Worm (Caenorhabditis elegans): Measurements from ENCODE around the gene R05D3.3.

Gene R05D3.3

DNA sequence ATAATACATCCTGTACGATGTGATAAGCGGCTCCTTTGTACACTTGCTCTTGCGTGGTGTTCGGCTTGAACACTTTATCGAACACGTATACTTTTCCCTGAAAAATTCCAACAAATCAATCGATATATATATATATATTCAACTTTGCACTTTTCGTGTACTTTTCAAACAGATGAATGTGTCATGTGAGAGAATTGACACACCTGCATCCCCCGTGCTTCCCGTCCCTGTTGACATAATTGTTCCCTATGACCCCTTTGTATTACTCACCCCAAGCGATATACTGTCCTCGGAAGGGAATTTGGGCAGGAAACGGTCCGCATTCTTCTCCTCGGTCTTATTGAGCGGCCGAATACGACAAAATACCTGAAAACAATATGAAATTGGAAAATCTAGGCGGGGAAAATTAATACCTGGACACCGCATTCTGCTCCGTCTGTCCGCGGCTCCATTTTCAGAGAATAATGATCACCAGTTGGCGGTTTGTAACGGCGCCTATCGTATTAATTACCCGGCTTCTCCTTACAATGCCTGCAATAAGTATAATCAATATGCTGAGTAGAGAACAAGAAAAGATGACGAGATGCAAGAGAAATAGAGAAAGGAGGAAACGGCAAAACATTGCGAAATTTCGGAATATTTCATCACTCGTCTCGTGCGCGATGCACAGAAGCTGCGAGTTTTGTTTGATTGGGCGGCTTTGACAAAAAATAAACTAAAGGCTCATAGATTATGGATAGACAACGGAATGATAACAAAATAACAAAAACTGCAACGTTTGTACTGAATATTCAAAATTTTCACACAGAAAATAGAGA, 9.0 kb upstream of the R05D3.3 start, which contains the start of gene unc-116 (continued):
- TF ChIP-seq dmd-4 (tag; optimal IDR thresholded peaks at IDR 0.05; ENCODE audit: borderline replicate concordance) (no peak), ztf-16 (tag; optimal IDR thresholded peaks at IDR 0.05) (no peak), ceh-34 (tag; optimal IDR thresholded peaks at IDR 0.05) (no peak), che-1 (tag; optimal IDR thresholded peaks at IDR 0.05) (no peak), elt-2 (tag; optimal IDR thresholded peaks at IDR 0.05) (no peak)

DNA sequence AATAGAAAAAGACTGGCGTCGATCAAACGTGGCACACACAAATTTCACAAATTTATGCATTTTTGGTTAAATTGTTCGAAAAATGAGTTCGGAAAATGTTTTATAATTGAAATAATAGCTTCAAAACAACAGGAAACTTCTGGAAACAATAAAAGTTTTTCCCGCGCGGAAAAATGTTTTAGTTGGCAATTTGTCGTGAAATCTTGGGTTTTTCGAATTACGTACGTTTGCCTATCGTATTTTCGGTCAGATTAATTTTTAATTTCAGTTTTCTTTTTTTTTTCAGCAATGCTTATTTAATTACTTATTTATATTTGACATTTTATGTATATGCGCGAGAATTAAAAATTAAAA, 8.4 kb upstream of the R05D3.3 start:
- TF ChIP-seq lim-6 (tag; optimal IDR thresholded peaks at IDR 0.05) = no peak
- TF ChIP-seq hlh-13 (GFP tag; optimal IDR thresholded peaks at IDR 0.05) = no peak

DNA sequence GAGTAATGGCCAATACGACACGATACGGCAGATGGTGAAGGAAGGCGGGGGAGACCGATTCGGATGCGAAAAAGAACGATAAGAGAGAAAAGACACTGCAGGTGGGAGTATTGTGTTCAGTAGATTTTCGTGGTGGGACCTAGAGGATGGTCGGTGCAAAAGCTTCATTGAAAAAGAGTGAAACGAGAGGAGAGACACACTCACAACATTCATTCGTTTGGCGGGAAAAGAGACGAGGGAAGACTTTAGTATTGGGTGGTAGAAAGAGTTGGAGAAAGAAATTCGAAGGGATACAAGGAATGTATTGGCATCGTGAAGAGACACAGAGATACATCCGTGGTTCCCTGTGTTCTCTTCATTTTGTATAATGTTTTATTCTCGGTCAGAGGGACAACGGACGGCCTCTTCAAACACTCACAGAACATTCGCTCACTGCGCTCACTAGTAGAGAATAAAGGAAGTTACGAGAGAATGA, 7.4 kb upstream of the R05D3.3 start:
- TF ChIP-seq ceh-19 (GFP tag; optimal IDR thresholded peaks at IDR 0.05) (no peak), sdc-2 (tag; optimal IDR thresholded peaks at IDR 0.05) (peak; percentile 7), ceh-18 (tag; optimal IDR thresholded peaks at IDR 0.05) (peak; percentile 81), zip-5 (tag; optimal IDR thresholded peaks at IDR 0.05) (no peak), ceh-34 (tag; optimal IDR thresholded peaks at IDR 0.05) (peak; percentile 70), nfya-1 (tag; optimal IDR thresholded peaks at IDR 0.05) (peak; percentile 87), hlh-6 (tag; optimal IDR thresholded peaks at IDR 0.05) (peak; percentile 25), elt-2 (tag; optimal IDR thresholded peaks at IDR 0.05) (peak; percentile 14), pros-1 (tag; optimal IDR thresholded peaks at IDR 0.05) (peak; percentile 40), syd-9 (tag; optimal IDR thresholded peaks at IDR 0.05) (peak; percentile 56), eyg-1 (tag; optimal IDR thresholded peaks at IDR 0.05) (peak; percentile 55), rnt-1 (tag; optimal IDR thresholded peaks at IDR 0.05) (no peak), lin-11 (tag; optimal IDR thresholded peaks at IDR 0.05) (peak; percentile 8), fax-1 (tag; optimal IDR thresholded peaks at IDR 0.05) (no peak), ceh-2 (tag; optimal IDR thresholded peaks at IDR 0.05) (peak; percentile 39), F13H6.1 (tag; optimal IDR thresholded peaks at IDR 0.05) (no peak), che-1 (tag; optimal IDR thresholded peaks at IDR 0.05) (peak; percentile 12), unc-42 (tag; optimal IDR thresholded peaks at IDR 0.05) (peak; percentile 55), pha-4 (tag; optimal IDR thresholded peaks at IDR 0.05) (no peak), ceh-14 (tag; optimal IDR thresholded peaks at IDR 0.05) (peak; percentile 37), unc-86 (tag; optimal IDR thresholded peaks at IDR 0.05) (no peak), tbx-7 (tag; optimal IDR thresholded peaks at IDR 0.05) (peak; percentile 37), tbx-2 (tag; optimal IDR thresholded peaks at IDR 0.05) (peak; percentile 60), hlh-30 (tag; optimal IDR thresholded peaks at IDR 0.05; ENCODE audit: insufficient read depth) (peak; percentile 10), ceh-24 (tag; optimal IDR thresholded peaks at IDR 0.05) (no peak), unc-55 (GFP tag; optimal IDR thresholded peaks at IDR 0.05) (peak; percentile 14), sox-2 (GFP tag; IDR thresholded peaks at IDR 0.05) (no peak; the same call in 1 of the 2 replicates), ceh-31 (tag; optimal IDR thresholded peaks at IDR 0.05) (peak; percentile 85), ref-2 (tag; optimal IDR thresholded peaks at IDR 0.05) (peak; percentile 26)

DNA sequence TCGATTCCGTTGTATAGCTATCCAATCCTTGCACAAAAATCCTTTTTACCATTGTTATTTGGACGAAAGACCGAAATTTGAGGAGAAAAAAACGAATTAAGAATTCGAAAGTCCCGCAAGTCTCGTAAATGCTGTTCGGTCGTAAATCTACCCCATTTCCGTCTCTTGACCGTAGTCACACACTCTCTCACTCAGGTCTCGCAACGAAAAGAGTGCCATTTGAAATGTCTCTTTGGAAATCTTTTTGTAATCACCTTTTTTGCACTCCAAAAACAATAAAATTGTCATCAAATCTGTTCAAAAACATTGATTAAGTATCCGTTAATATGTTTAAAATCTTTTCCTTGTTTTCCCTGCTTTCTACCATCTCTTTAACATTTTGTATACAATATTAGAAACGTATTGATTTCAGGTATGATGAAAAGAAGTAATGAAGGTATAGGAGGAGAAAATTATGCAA, 5.6 kb upstream of the R05D3.3 start, which contains the start of the genes R05D3.8 and rfp-1:
R05D3.8 (minus strand) TSS at position 115 of the 460 bp plus-strand sequence.
rfp-1 (plus strand) TSS at position 410 of the 460 bp plus-strand sequence.
- TF ChIP-seq nfya-1 (tag; optimal IDR thresholded peaks at IDR 0.05) = peak; percentile 71
- peak; percentile 49 for TF ChIP-seq ceh-31 (tag; optimal IDR thresholded peaks at IDR 0.05)
- TF ChIP-seq madf-2 (tag; optimal IDR thresholded peaks at IDR 0.05) = no peak
- TF ChIP-seq dve-1 (tag; optimal IDR thresholded peaks at IDR 0.05) = peak; percentile 44
- TF ChIP-seq ceh-30 (tag; optimal IDR thresholded peaks at IDR 0.05) = peak; percentile 15
- no peak for TF ChIP-seq elt-2 (tag; optimal IDR thresholded peaks at IDR 0.05)
- peak; percentile 35 for TF ChIP-seq ceh-18 (tag; optimal IDR thresholded peaks at IDR 0.05)
- no peak for TF ChIP-seq unc-86 (tag; optimal IDR thresholded peaks at IDR 0.05)
- no peak for TF ChIP-seq ceh-14 (tag; optimal IDR thresholded peaks at IDR 0.05)
- peak; percentile 13 for TF ChIP-seq K09A11.1 (tag; optimal IDR thresholded peaks at IDR 0.05; ENCODE audit: insufficient read depth)
- TF ChIP-seq hlh-30 (tag; optimal IDR thresholded peaks at IDR 0.05; ENCODE audit: insufficient read depth) = peak; percentile 40
- peak; percentile 47 for TF ChIP-seq pax-1 (tag; optimal IDR thresholded peaks at IDR 0.05)
- TF ChIP-seq unc-42 (tag; optimal IDR thresholded peaks at IDR 0.05) = peak; percentile 53
- TF ChIP-seq hlh-13 (GFP tag; optimal IDR thresholded peaks at IDR 0.05) = no peak
- TF ChIP-seq unc-55 (GFP tag; optimal IDR thresholded peaks at IDR 0.05) = peak; percentile 52
- TF ChIP-seq rnt-1 (tag; optimal IDR thresholded peaks at IDR 0.05) = peak; percentile 46
